Fruit fly (Drosophila melanogaster): ENCODE measurements around the gene CG12426.

CG12426 gene

dm6 chr3R:27826188-27826587, 46.0 kb downstream of the CG12426 start (continued):
- TF ChIP-seq CG8478 (optimal IDR thresholded peaks at IDR 0.05): no peak
- no peak for TF ChIP-seq dati (GFP tag; IDR thresholded peaks at IDR 0.05)
- TF ChIP-seq kni (GFP tag; optimal IDR thresholded peaks at IDR 0.05): no peak
- no peak for TF ChIP-seq fd64A (GFP tag; optimal IDR thresholded peaks at IDR 0.05)
- no peak for TF ChIP-seq tgo (GFP tag; IDR thresholded peaks at IDR 0.05)
- no peak for TF ChIP-seq Eip74EF (GFP tag; optimal IDR thresholded peaks at IDR 0.05)
- TF ChIP-seq CG30403 (GFP tag; optimal IDR thresholded peaks at IDR 0.05): no peak
- no peak for TF ChIP-seq br (optimal IDR thresholded peaks at IDR 0.05)
- TF ChIP-seq Xrp1 (GFP tag; IDR thresholded peaks at IDR 0.05): peak; percentile 81
- TF ChIP-seq HmgD (GFP tag; optimal IDR thresholded peaks at IDR 0.05): no peak
- TF ChIP-seq Ada2b (GFP tag; IDR thresholded peaks at IDR 0.05): no peak
- TF ChIP-seq Bdp1 (GFP tag; optimal IDR thresholded peaks at IDR 0.05): no peak
- TF ChIP-seq CG15601 (tag; optimal IDR thresholded peaks at IDR 0.05): peak; percentile 19
- TF ChIP-seq CG1792 (GFP tag; optimal IDR thresholded peaks at IDR 0.05): no peak
- no peak for TF ChIP-seq Opbp (GFP tag; IDR thresholded peaks at IDR 0.05; ENCODE audit: partially characterized antibody)
- TF ChIP-seq CG7963 (GFP tag; IDR thresholded peaks at IDR 0.05; ENCODE audit: partially characterized antibody): no peak
- TF ChIP-seq CG2199 (GFP tag; IDR thresholded peaks at IDR 0.05): no peak
- no peak for TF ChIP-seq Meics (GFP tag; optimal IDR thresholded peaks at IDR 0.05)
- TF ChIP-seq CG43689 (GFP tag; IDR thresholded peaks at IDR 0.05): no peak
- TF ChIP-seq pho (GFP tag; optimal IDR thresholded peaks at IDR 0.05): no peak
- TF ChIP-seq vvl (GFP tag; IDR thresholded peaks at IDR 0.05): 0 out of 2 replicates have a peak, but pooled peaks have one; percentile 49
- no peak for TF ChIP-seq CG42726 (GFP tag; IDR thresholded peaks at IDR 0.05; ENCODE audit: partially characterized antibody)
- TF ChIP-seq grau (tag; optimal IDR thresholded peaks at IDR 0.05): peak; percentile 32
- TF ChIP-seq CG6854 (GFP tag; optimal IDR thresholded peaks at IDR 0.05): no peak
- no peak for TF ChIP-seq HHEX (GFP tag; optimal IDR thresholded peaks at IDR 0.05)
- peak; percentile 51; the same call in 1 of the 2 replicates for TF ChIP-seq CG6689 (GFP tag; IDR thresholded peaks at IDR 0.05)
- peak; percentile 62; the same call in 2 of the 3 replicates for TF ChIP-seq row (GFP tag; IDR thresholded peaks at IDR 0.05)
- TF ChIP-seq CG9932 (GFP tag; IDR thresholded peaks at IDR 0.05): no peak
- no peak for TF ChIP-seq ewg (GFP tag; optimal IDR thresholded peaks at IDR 0.05)
- no peak for TF ChIP-seq CG8089 (GFP tag; optimal IDR thresholded peaks at IDR 0.05)
- TF ChIP-seq YL-1 (GFP tag; optimal IDR thresholded peaks at IDR 0.05): no peak
- no peak for TF ChIP-seq nerfin-2 (GFP tag; IDR thresholded peaks at IDR 0.05; ENCODE audit: partially characterized antibody)
- peak; percentile 29 for TF ChIP-seq oc (tag; optimal IDR thresholded peaks at IDR 0.05)
- no peak for TF ChIP-seq schlank (tag; optimal IDR thresholded peaks at IDR 0.05)
- TF ChIP-seq gcm2 (GFP tag; optimal IDR thresholded peaks at IDR 0.05): no peak
- no peak for TF ChIP-seq en (GFP tag; optimal IDR thresholded peaks at IDR 0.05)
- no peak for TF ChIP-seq Trl (optimal IDR thresholded peaks at IDR 0.05)
- TF ChIP-seq Trl (GFP tag; optimal IDR thresholded peaks at IDR 0.05): peak; percentile 12
- TF ChIP-seq pita (GFP tag; optimal IDR thresholded peaks at IDR 0.05): no peak
- TF ChIP-seq slou (GFP tag; optimal IDR thresholded peaks at IDR 0.05): no peak
- no peak for TF ChIP-seq nau (GFP tag; optimal IDR thresholded peaks at IDR 0.05)
- TF ChIP-seq rib (GFP tag; IDR thresholded peaks at IDR 0.05): no peak
- TF ChIP-seq Dbx (GFP tag; IDR thresholded peaks at IDR 0.05): no peak
- TF ChIP-seq B-H2 (GFP tag; optimal IDR thresholded peaks at IDR 0.05): no peak
- TF ChIP-seq Six4 (GFP tag; optimal IDR thresholded peaks at IDR 0.05): no peak
- TF ChIP-seq ase (GFP tag; IDR thresholded peaks at IDR 0.05): no peak
- peak; percentile 8 for TF ChIP-seq CG11504 (tag; optimal IDR thresholded peaks at IDR 0.05)
- TF ChIP-seq nerfin-1 (tag; optimal IDR thresholded peaks at IDR 0.05): no peak
- TF ChIP-seq Oli (tag; optimal IDR thresholded peaks at IDR 0.05): peak; percentile 44
- peak; percentile 46; the same call in 1 of the 3 replicates for TF ChIP-seq CG17361 (GFP tag; IDR thresholded peaks at IDR 0.05)
- TF ChIP-seq CG12942 (GFP tag; optimal IDR thresholded peaks at IDR 0.05): no peak
- TF ChIP-seq MTF-1 (GFP tag; optimal IDR thresholded peaks at IDR 0.05; ENCODE audit: borderline replicate concordance): no peak
- no peak for TF ChIP-seq CG15073 (GFP tag; optimal IDR thresholded peaks at IDR 0.05)

Data from whole organism, embryonic.